Worm (Caenorhabditis elegans) whole organism, L3 larva: ENCODE measurements around the gene F58D2.2.

Source experiments
- R02D3.7 ChIP-seq: fragments of 150-350 bp; optimal IDR thresholded peaks from 2 replicates; lab custom pipeline; 2014; ENCODE audit warnings: missing biosample characterization, missing genetic modification characterization
- ZK546.5 ChIP-seq: sonication (generic microtip); optimal IDR thresholded peaks from 2 replicates; lab custom pipeline; 2017; ENCODE audit warnings: missing biosample characterization, missing genetic modification characterization
- aly-2 ChIP-seq: fragments of 150-350 bp; optimal IDR thresholded peaks from 2 replicates; lab custom pipeline; 2014; ENCODE audit warnings: missing biosample characterization, missing genetic modification characterization
- ceh-16 ChIP-seq: sonication (generic microtip); optimal IDR thresholded peaks from 2 replicates; lab custom pipeline; 2017; ENCODE audit warnings: missing biosample characterization, missing genetic modification characterization
- ceh-28 ChIP-seq: fragments of 150-350 bp; optimal IDR thresholded peaks from 2 replicates; lab custom pipeline; 2014; ENCODE audit warnings: missing biosample characterization, missing genetic modification reagents, missing genetic modification characterization
- ceh-9 ChIP-seq: sonication (generic microtip); optimal IDR thresholded peaks from 2 replicates; lab custom pipeline; 2018; ENCODE audit warnings: missing biosample characterization, missing genetic modification characterization
- daf-12 ChIP-seq: fragments of 150-350 bp; optimal IDR thresholded peaks from 2 replicates; lab custom pipeline; 2014; ENCODE audit warnings: missing biosample characterization, missing genetic modification reagents, missing genetic modification characterization
- egl-27 ChIP-seq: sonication (generic microtip); optimal IDR thresholded peaks from 4 replicates; lab custom pipeline; 2017; ENCODE audit warnings: missing biosample characterization, missing genetic modification reagents, missing genetic modification characterization
- egl-5 ChIP-seq: fragments of 150-350 bp; optimal IDR thresholded peaks from 2 replicates; lab custom pipeline; 2017; ENCODE audit warnings: missing biosample characterization, missing genetic modification reagents, missing genetic modification characterization, inconsistent platforms
- elt-1 ChIP-seq: fragments of 150-350 bp; optimal IDR thresholded peaks from 2 replicates; lab custom pipeline; 2014; ENCODE audit warnings: missing biosample characterization, missing genetic modification characterization
- elt-3 ChIP-seq, 3 experiments: fragments of 150-350 bp in 1 of 3; sonication (generic microtip) in 2 of 3; optimal IDR thresholded peaks; 2 replicates in 2 of 3; 4 replicates in 1 of 3; lab custom pipeline; 2014 to 2017; ENCODE audit warnings: missing biosample characterization in 3 of 3, missing genetic modification characterization in 3 of 3
- fkh-2 ChIP-seq: fragments of 150-350 bp; optimal IDR thresholded peaks from 2 replicates; lab custom pipeline; 2014; ENCODE audit warnings: missing biosample characterization, missing genetic modification reagents, missing genetic modification characterization
- fos-1 ChIP-seq: fragments of 150-350 bp; optimal IDR thresholded peaks from 2 replicates; lab custom pipeline; 2014; ENCODE audit warnings: missing biosample characterization, missing genetic modification characterization
- hmg-11 ChIP-seq: sonication (generic microtip); optimal IDR thresholded peaks from 2 replicates; lab custom pipeline; 2016; ENCODE audit warnings: missing genetic modification characterization, missing compliant biosample characterization
- lin-15B ChIP-seq: fragments of 150-350 bp; optimal IDR thresholded peaks from 2 replicates; lab custom pipeline; 2014; ENCODE audit warnings: missing biosample characterization, missing genetic modification characterization
- lsy-12 ChIP-seq: sonication (generic microtip); optimal IDR thresholded peaks from 2 replicates; lab custom pipeline; 2016; ENCODE audit warnings: mild to moderate bottlenecking, missing genetic modification characterization, missing compliant biosample characterization
- mml-1 ChIP-seq: fragments of 150-350 bp; sonication (generic microtip); optimal IDR thresholded peaks from 3 replicates; lab custom pipeline; 2014; ENCODE audit warnings: missing biosample characterization, missing genetic modification characterization
- nhr-12 ChIP-seq: fragments of 150-350 bp; optimal IDR thresholded peaks from 2 replicates; lab custom pipeline; 2014; ENCODE audit warnings: missing biosample characterization, missing genetic modification characterization
- nhr-237 ChIP-seq: fragments of 150-350 bp; optimal IDR thresholded peaks from 2 replicates; lab custom pipeline; 2014; ENCODE audit warnings: missing biosample characterization, missing genetic modification characterization
- nhr-25 ChIP-seq: sonication (generic microtip); optimal IDR thresholded peaks from 2 replicates; lab custom pipeline; 2017; ENCODE audit warnings: missing biosample characterization, missing genetic modification characterization
- nhr-28 ChIP-seq: fragments of 150-350 bp; optimal IDR thresholded peaks from 2 replicates; lab custom pipeline; 2014; ENCODE audit warnings: missing biosample characterization, missing genetic modification characterization
- nhr-43 ChIP-seq: sonication (generic microtip); optimal IDR thresholded peaks from 2 replicates; lab custom pipeline; 2016; ENCODE audit warnings: mild to moderate bottlenecking, missing genetic modification characterization, missing compliant biosample characterization; ENCODE audit not compliant: poor library complexity, severe bottlenecking
- nhr-67 ChIP-seq: fragments of 150-350 bp; optimal IDR thresholded peaks from 2 replicates; lab custom pipeline; 2014; ENCODE audit warnings: missing biosample characterization, missing genetic modification characterization
- nhr-76 ChIP-seq: fragments of 150-350 bp; sonication (generic microtip); optimal IDR thresholded peaks from 5 replicates; lab custom pipeline; 2014; ENCODE audit warnings: missing biosample characterization, missing genetic modification characterization
- nhr-77 ChIP-seq: fragments of 150-350 bp; optimal IDR thresholded peaks from 2 replicates; lab custom pipeline; 2014; ENCODE audit warnings: missing biosample characterization, missing genetic modification characterization
- pha-4 ChIP-seq: fragments of 150-350 bp; optimal IDR thresholded peaks from 2 replicates; lab custom pipeline; 2014; ENCODE audit warnings: missing biosample characterization, missing genetic modification reagents, missing genetic modification characterization
- pqm-1 ChIP-seq: fragments of 150-350 bp; optimal IDR thresholded peaks from 2 replicates; lab custom pipeline; 2017; ENCODE audit warnings: missing biosample characterization, missing genetic modification characterization, inconsistent platforms
- skn-1 ChIP-seq: fragments of 150-350 bp; optimal IDR thresholded peaks from 2 replicates; lab custom pipeline; 2014; ENCODE audit warnings: missing biosample characterization, missing genetic modification characterization
- snpc-4 ChIP-seq: fragments of 150-350 bp; optimal IDR thresholded peaks from 2 replicates; lab custom pipeline; 2014; ENCODE audit warnings: missing biosample characterization, missing genetic modification characterization
- tbx-2 ChIP-seq: sonication (generic microtip); optimal IDR thresholded peaks from 2 replicates; lab custom pipeline; 2016; ENCODE audit warnings: mild to moderate bottlenecking, missing genetic modification characterization, missing compliant biosample characterization
- unc-39 ChIP-seq: sonication (generic microtip); optimal IDR thresholded peaks from 4 replicates; lab custom pipeline; 2017; ENCODE audit warnings: missing biosample characterization, missing genetic modification characterization
- zag-1 ChIP-seq: fragments of 150-350 bp; optimal IDR thresholded peaks from 2 replicates; lab custom pipeline; 2014; ENCODE audit warnings: missing biosample characterization, missing genetic modification characterization
- ztf-4 ChIP-seq: fragments of 150-350 bp; optimal IDR thresholded peaks from 2 replicates; lab custom pipeline; 2014; ENCODE audit warnings: missing biosample characterization, missing genetic modification characterization

Gene F58D2.2

ce11 chrIV:13180723-13181122 is 8.8 kb upstream of the F58D2.2 start, which contains the start of gene F58D2.3:
Gene F58D2.3 (minus strand): TSS chrIV:13180823.
- no peak for TF ChIP-seq nhr-28 (tag; lab: Kevin White, UChicago)
- TF ChIP-seq nhr-43 (tag; lab: Kevin White, UChicago): no peak
- TF ChIP-seq daf-12 (tag; lab: Kevin White, UChicago): no peak
- no peak for TF ChIP-seq nhr-237 (tag; lab: Kevin White, UChicago)
- TF ChIP-seq snpc-4 (tag; lab: Kevin White, UChicago): no peak
- no peak for TF ChIP-seq tbx-2 (tag; lab: Kevin White, UChicago)
- no peak for TF ChIP-seq elt-1 (tag; lab: Kevin White, UChicago)
- no peak for TF ChIP-seq skn-1 (tag; lab: Kevin White, UChicago)
- no peak for TF ChIP-seq ceh-28 (tag; lab: Kevin White, UChicago)
- TF ChIP-seq unc-39 (tag; lab: Kevin White, UChicago): no peak
- no peak for TF ChIP-seq ceh-16 (tag; lab: Kevin White, UChicago)
- TF ChIP-seq ZK546.5 (tag; lab: Kevin White, UChicago): no peak
- no peak for TF ChIP-seq nhr-12
- TF ChIP-seq nhr-67 (tag; lab: Kevin White, UChicago): no peak
- TF ChIP-seq fkh-2 (tag; lab: Kevin White, UChicago): no peak
- TF ChIP-seq aly-2: no peak
- no peak for TF ChIP-seq pqm-1 (tag; lab: Kevin White, UChicago)
- no peak for TF ChIP-seq ztf-4 (tag; lab: Kevin White, UChicago)
- no peak for TF ChIP-seq pha-4 (tag; lab: Kevin White, UChicago)

- no peak for TF ChIP-seq nhr-77 (tag; lab: Kevin White, UChicago)
- TF ChIP-seq R02D3.7 (tag; lab: Kevin White, UChicago): no peak
- TF ChIP-seq mml-1 (tag; lab: Kevin White, UChicago): no peak
- TF ChIP-seq lsy-12 (tag; lab: Kevin White, UChicago): no peak
- TF ChIP-seq nhr-237 (tag; lab: Kevin White, UChicago): no peak
- TF ChIP-seq ceh-9 (tag; lab: Kevin White, UChicago): no peak
- TF ChIP-seq ztf-4 (tag; lab: Kevin White, UChicago): no peak
- TF ChIP-seq zag-1 (tag; lab: Kevin White, UChicago): no peak
- TF ChIP-seq nhr-12: no peak
- no peak for TF ChIP-seq pha-4 (tag; lab: Kevin White, UChicago)
- TF ChIP-seq skn-1 (tag; lab: Kevin White, UChicago): no peak
- no peak for TF ChIP-seq pqm-1 (tag; lab: Kevin White, UChicago)
- TF ChIP-seq hmg-11 (tag; lab: Kevin White, UChicago): no peak
- no peak for TF ChIP-seq egl-27 (tag; lab: Kevin White, UChicago)
- no peak for TF ChIP-seq snpc-4 (tag; lab: Kevin White, UChicago)
Measured at ce11 chrIV:13188959-13189358, 608 bp upstream of the F58D2.2 start, which contains the start of gene F58D2.4. Gene F58D2.4 (minus strand): TSS chrIV:13189059.

- TF ChIP-seq nhr-76 (no peak), lin-15B (tag; lab: Kevin White, UChicago) (no peak), zag-1 (tag; lab: Kevin White, UChicago) (no peak)
Measured at ce11 chrIV:13190075-13190474, 508 bp downstream of the F58D2.2 start.

DNA sequence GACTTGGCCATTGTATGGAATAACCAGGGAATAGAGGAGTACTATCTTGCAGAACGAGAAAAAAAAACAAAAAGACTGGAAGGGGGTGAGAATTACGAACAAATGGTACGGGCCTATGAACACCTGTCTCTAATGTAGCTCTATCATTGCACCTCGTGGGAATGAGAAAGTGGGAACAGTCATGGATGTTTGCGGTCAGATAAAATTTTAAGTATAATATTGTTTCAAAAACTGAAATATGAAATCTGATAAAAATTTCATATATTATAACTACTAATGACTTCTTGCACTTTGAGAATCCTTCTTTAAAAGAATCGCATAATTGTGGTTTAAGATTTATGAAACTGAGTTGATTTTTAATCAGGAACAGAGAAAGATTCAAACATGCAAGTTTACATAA is 3.7 kb downstream of the F58D2.2 start, which contains the start of gene F58D2.5:
Gene F58D2.5, minus strand, starts transcription at position 101 of the 400 bp plus-strand sequence.
- TF ChIP-seq daf-12 (tag; lab: Kevin White, UChicago): no peak
- TF ChIP-seq tbx-2 (tag; lab: Kevin White, UChicago): no peak
- TF ChIP-seq snpc-4 (tag; lab: Kevin White, UChicago): no peak
- TF ChIP-seq nhr-43 (tag; lab: Kevin White, UChicago): no peak
- no peak for TF ChIP-seq ztf-4 (tag; lab: Kevin White, UChicago)
- no peak for TF ChIP-seq pqm-1 (tag; lab: Kevin White, UChicago)
- TF ChIP-seq nhr-28 (tag; lab: Kevin White, UChicago): no peak
- no peak for TF ChIP-seq elt-3 (tag; optimal IDR thresholded peaks at IDR 0.05; lab: Kevin White, UChicago)
- no peak for TF ChIP-seq fos-1 (tag; lab: Kevin White, UChicago)

- TF ChIP-seq snpc-4 (tag; lab: Kevin White, UChicago) (no peak), lin-15B (tag; lab: Kevin White, UChicago) (no peak), egl-5 (no peak), zag-1 (tag; lab: Kevin White, UChicago) (no peak), aly-2 (no peak), ceh-16 (tag; lab: Kevin White, UChicago) (no peak), nhr-25 (no peak)
- TF ChIP-seq, all 47 proteins: peak for 0
Measured at ce11 chrIV:13197282-13197681, 7.7 kb downstream of the F58D2.2 start, which contains the start of gene C48D1.1. Gene C48D1.1 (minus strand): TSS chrIV:13197382.
